Worm (Caenorhabditis elegans) whole organism, L1 larva: Measurements from ENCODE around the gene mfsd-13.2.
A peak's percentile ranks its signal among the peaks of the same experiment; 100 is the strongest.

Source experiments
- C34B4.2 ChIP-seq: sonication (generic microtip); optimal IDR thresholded peaks from 2 replicates; lab custom pipeline; 2017; ENCODE audit warnings: mild to moderate bottlenecking, missing genetic modification characterization, missing compliant biosample characterization
- aha-1 ChIP-seq: fragments of 150-350 bp; optimal IDR thresholded peaks from 2 replicates; lab custom pipeline; 2014; ENCODE audit warnings: missing biosample characterization, missing genetic modification characterization
- aly-2 ChIP-seq: fragments of 150-350 bp; optimal IDR thresholded peaks from 2 replicates; lab custom pipeline; 2014; ENCODE audit warnings: missing biosample characterization, missing genetic modification characterization
- ama-1 ChIP-seq: fragments of 150-350 bp; optimal IDR thresholded peaks from 2 replicates; lab custom pipeline; 2014
- ceh-8 ChIP-seq: fragments of 200-800 bp; sonication (Bioruptor generic); optimal IDR thresholded peaks from 2 replicates; lab custom pipeline; 2018; ENCODE audit warnings: mild to moderate bottlenecking, missing genetic modification characterization, moderate library complexity, missing compliant biosample characterization
- ceh-82 ChIP-seq, 3 experiments: fragments of 150-350 bp in 1 of 3; sonication (generic microtip) in 2 of 3; optimal IDR thresholded peaks; 2 replicates each; lab custom pipeline; 2014 to 2017; ENCODE audit warnings: missing biosample characterization in 3 of 3, missing genetic modification characterization in 3 of 3
- dpl-1 ChIP-seq, 3 experiments: fragments of 150-350 bp in 2 of 3; sonication (generic microtip) in 1 of 3; optimal IDR thresholded peaks; 2 replicates each; lab custom pipeline; 2014 to 2017; ENCODE audit warnings: missing biosample characterization in 3 of 3, missing genetic modification characterization in 3 of 3, missing genetic modification reagents in 3 of 3
- dsc-1 ChIP-seq: sonication (generic microtip); optimal IDR thresholded peaks from 2 replicates; lab custom pipeline; 2016; ENCODE audit warnings: mild to moderate bottlenecking, missing genetic modification characterization, missing compliant biosample characterization
- efl-1 ChIP-seq, 4 experiments: fragments of 150-350 bp; optimal IDR thresholded peaks in 3 of 4; peaks in 1 of 4; 1 replicate in 1 of 4; 2 replicates in 3 of 4; lab custom pipeline; 2014; ENCODE audit warnings: missing biosample characterization in 2 of 4, missing genetic modification characterization in 2 of 4, missing genetic modification reagents in 2 of 4
- efl-3 ChIP-seq: fragments of 200-800 bp; sonication (Bioruptor generic); optimal IDR thresholded peaks from 2 replicates; lab custom pipeline; 2018; ENCODE audit warnings: mild to moderate bottlenecking, missing genetic modification characterization, missing compliant biosample characterization
- egl-13 ChIP-seq: sonication (generic microtip); optimal IDR thresholded peaks from 2 replicates; lab custom pipeline; 2016; ENCODE audit warnings: missing genotype, missing genetic modification reagents, missing genetic modification characterization, missing compliant biosample characterization
- ets-5 ChIP-seq: fragments of 200-800 bp; sonication (Bioruptor generic); IDR thresholded peaks from 2 replicates; pipeline ENCODE4 v1.3.6; 2022; ENCODE audit warnings: missing genetic modification characterization, missing compliant biosample characterization
- fkh-10 ChIP-seq: sonication (generic microtip); optimal IDR thresholded peaks from 2 replicates; lab custom pipeline; 2017; ENCODE audit warnings: missing biosample characterization, missing genetic modification reagents, missing genetic modification characterization
- fkh-8 ChIP-seq: sonication (generic microtip); optimal IDR thresholded peaks from 2 replicates; lab custom pipeline; 2016; ENCODE audit warnings: mild to moderate bottlenecking, missing genetic modification characterization, missing compliant biosample characterization
- hlh-17 ChIP-seq: fragments of 200-800 bp; sonication (Bioruptor generic); optimal IDR thresholded peaks from 2 replicates; lab custom pipeline; 2018; ENCODE audit warnings: missing genetic modification characterization, mild to moderate bottlenecking, missing compliant biosample characterization, moderate library complexity, borderline replicate concordance
- hlh-4 ChIP-seq: sonication (generic microtip); optimal IDR thresholded peaks from 2 replicates; lab custom pipeline; 2016; ENCODE audit warnings: mild to moderate bottlenecking, missing genetic modification characterization, missing compliant biosample characterization
- hpl-2 ChIP-seq: fragments of 150-350 bp; optimal IDR thresholded peaks from 2 replicates; lab custom pipeline; 2014; ENCODE audit warnings: missing biosample characterization, missing genetic modification reagents, missing genetic modification characterization
- irx-1 ChIP-seq: sonication (generic microtip); optimal IDR thresholded peaks from 2 replicates; lab custom pipeline; 2016; ENCODE audit warnings: missing genetic modification characterization, missing compliant biosample characterization
- lin-13 ChIP-seq: fragments of 150-350 bp; optimal IDR thresholded peaks from 2 replicates; lab custom pipeline; 2014; ENCODE audit warnings: missing biosample characterization, missing genetic modification reagents, missing genetic modification characterization
- lin-14 ChIP-seq: fragments of 200-800 bp; sonication (Bioruptor generic); optimal IDR thresholded peaks from 2 replicates; lab custom pipeline; 2018; ENCODE audit warnings: mild to moderate bottlenecking, missing genetic modification characterization, moderate library complexity, missing compliant biosample characterization
- lin-35 ChIP-seq, 2 experiments: fragments of 150-350 bp; optimal IDR thresholded peaks; 2 replicates each; lab custom pipeline; 2014; ENCODE audit warnings: missing biosample characterization in 2 of 2, missing genetic modification characterization in 2 of 2, missing genetic modification reagents in 2 of 2
- lir-3 ChIP-seq: sonication (generic microtip); optimal IDR thresholded peaks from 2 replicates; lab custom pipeline; 2016; ENCODE audit warnings: mild to moderate bottlenecking, missing genetic modification characterization, moderate library complexity, missing compliant biosample characterization; ENCODE audit not compliant: poor library complexity
- lsy-2 ChIP-seq, 2 experiments: fragments of 150-350 bp; optimal IDR thresholded peaks; 2 replicates each; lab custom pipeline; 2014; ENCODE audit warnings: missing biosample characterization in 2 of 2, missing genetic modification characterization in 2 of 2
- mep-1 ChIP-seq: fragments of 150-350 bp; optimal IDR thresholded peaks from 2 replicates; lab custom pipeline; 2014; ENCODE audit warnings: missing biosample characterization, missing genetic modification characterization
- nhr-11 ChIP-seq: fragments of 150-350 bp; optimal IDR thresholded peaks from 2 replicates; lab custom pipeline; 2014; ENCODE audit warnings: missing biosample characterization, missing genetic modification characterization
- nhr-237 ChIP-seq: fragments of 150-350 bp; optimal IDR thresholded peaks from 2 replicates; lab custom pipeline; 2014; ENCODE audit warnings: missing biosample characterization, missing genetic modification characterization
- nhr-47 ChIP-seq: sonication (generic microtip); optimal IDR thresholded peaks from 2 replicates; lab custom pipeline; 2016; ENCODE audit warnings: mild to moderate bottlenecking, missing genetic modification characterization, moderate library complexity, missing compliant biosample characterization
- nhr-71 ChIP-seq: sonication (generic microtip); optimal IDR thresholded peaks from 2 replicates; lab custom pipeline; 2016; ENCODE audit warnings: mild to moderate bottlenecking, missing genetic modification characterization, moderate library complexity, missing compliant biosample characterization
- nhr-84 ChIP-seq: sonication (generic microtip); optimal IDR thresholded peaks from 2 replicates; lab custom pipeline; 2017; ENCODE audit warnings: missing biosample characterization, missing genetic modification characterization
- nhr-85 ChIP-seq: sonication (generic microtip); peaks from one replicate; lab custom pipeline; 2016; ENCODE audit warnings: missing genetic modification characterization, inconsistent platforms, missing compliant biosample characterization
- nhr-90 ChIP-seq: sonication (generic microtip); optimal IDR thresholded peaks from 2 replicates; lab custom pipeline; 2016; ENCODE audit warnings: mild to moderate bottlenecking, missing genetic modification characterization, missing compliant biosample characterization; ENCODE audit not compliant: poor library complexity
- rnt-1 ChIP-seq: sonication (generic microtip); optimal IDR thresholded peaks from 2 replicates; lab custom pipeline; 2016; ENCODE audit warnings: mild to moderate bottlenecking, missing genetic modification characterization, moderate library complexity, missing compliant biosample characterization
- skn-1 ChIP-seq: fragments of 150-350 bp; optimal IDR thresholded peaks from 2 replicates; lab custom pipeline; 2014; ENCODE audit warnings: missing biosample characterization, missing genetic modification characterization
- snu-23 ChIP-seq: sonication (generic microtip); optimal IDR thresholded peaks from 2 replicates; lab custom pipeline; 2016; ENCODE audit warnings: missing genetic modification characterization, missing compliant biosample characterization
- sox-4 ChIP-seq: sonication (generic microtip); optimal IDR thresholded peaks from 2 replicates; lab custom pipeline; 2016; ENCODE audit warnings: missing genetic modification characterization, missing compliant biosample characterization
- sup-37 ChIP-seq: fragments of 200-800 bp; sonication (Bioruptor generic); optimal IDR thresholded peaks from 2 replicates; lab custom pipeline; 2018; ENCODE audit warnings: mild to moderate bottlenecking, missing genetic modification characterization, missing compliant biosample characterization
- swsn-7 ChIP-seq: sonication (generic microtip); optimal IDR thresholded peaks from 2 replicates; lab custom pipeline; 2016; ENCODE audit warnings: missing genetic modification characterization, missing compliant biosample characterization
- unc-62 ChIP-seq: fragments of 150-350 bp; optimal IDR thresholded peaks from 2 replicates; lab custom pipeline; 2014; ENCODE audit warnings: missing biosample characterization, missing genetic modification reagents, missing genetic modification characterization
- vab-15 ChIP-seq: sonication (generic microtip); optimal IDR thresholded peaks from 2 replicates; lab custom pipeline; 2017; ENCODE audit warnings: missing genotype, mild to moderate bottlenecking, missing genetic modification characterization, missing compliant biosample characterization
- xbp-1 ChIP-seq: sonication (generic microtip); optimal IDR thresholded peaks from 2 replicates; lab custom pipeline; 2016; ENCODE audit warnings: missing genetic modification characterization, missing compliant biosample characterization
- ztf-4 ChIP-seq: fragments of 150-350 bp; optimal IDR thresholded peaks from 2 replicates; lab custom pipeline; 2014; ENCODE audit warnings: missing biosample characterization, missing genetic modification characterization

Gene mfsd-13.2

DNA sequence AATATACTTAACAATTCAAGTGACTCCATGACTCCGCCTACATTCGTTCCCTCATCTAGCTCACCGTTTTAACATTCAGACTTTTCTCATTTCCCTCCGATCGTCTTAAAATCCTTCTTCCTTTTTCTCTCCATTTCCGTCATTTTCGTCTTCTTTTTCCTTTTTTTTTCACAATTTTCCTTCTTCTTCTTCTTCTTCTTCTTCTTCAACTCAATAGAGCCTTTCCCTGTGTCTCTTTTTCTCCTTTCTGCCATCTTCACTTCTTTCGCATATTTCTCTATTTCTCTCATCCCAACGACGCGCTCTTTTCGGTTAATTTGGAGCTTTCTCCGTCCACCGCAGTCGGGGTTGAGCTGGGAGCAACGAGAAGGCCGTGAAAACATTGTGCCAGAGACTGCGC, 17.0 kb upstream of the mfsd-13.2 start:
- TF ChIP-seq lsy-2 (tag; optimal IDR thresholded peaks at IDR 0.05; lab: Kevin White, UChicago): peak; percentile 25 to 50
- peak; percentile 37 for TF ChIP-seq egl-13 (tag; lab: Kevin White, UChicago)
- peak in 1 of 2 experiments; percentile 6 for TF ChIP-seq efl-1 (optimal IDR thresholded peaks at IDR 0.05; lab: Kevin White, UChicago)
- TF ChIP-seq efl-1 (GFP tag; optimal IDR thresholded peaks at IDR 0.05 in 1 of 2; lab: Kevin White, UChicago): peak in 1 of 2 experiments; percentile 74
- TF ChIP-seq swsn-7 (tag; lab: Kevin White, UChicago): peak; percentile 14
- TF ChIP-seq irx-1 (tag; lab: Kevin White, UChicago): no peak
- peak; percentile 41 for TF ChIP-seq nhr-47 (tag; lab: Kevin White, UChicago)
- peak; percentile 3 for TF ChIP-seq dsc-1
- TF ChIP-seq fkh-10 (GFP tag; lab: Kevin White, UChicago): peak; percentile 71
- TF ChIP-seq snu-23: peak; percentile 19
- TF ChIP-seq aly-2 (tag; lab: Kevin White, UChicago): no peak
- peak; percentile 41 for TF ChIP-seq nhr-71
- TF ChIP-seq lin-14 (GFP tag; lab: Kevin White, UChicago): peak; percentile 83
- peak; percentile 0 for TF ChIP-seq fkh-8 (tag; lab: Kevin White, UChicago)
- peak; percentile 35 for TF ChIP-seq mep-1 (tag; lab: Kevin White, UChicago)
- TF ChIP-seq nhr-90: no peak
- TF ChIP-seq ceh-82 (tag; optimal IDR thresholded peaks at IDR 0.05; lab: Kevin White, UChicago): peak in 1 of 3 experiments; percentile 37
- TF ChIP-seq ets-5 (GFP tag; lab: Robert Waterston, UW): no peak
- no peak for TF ChIP-seq hlh-4 (tag; lab: Kevin White, UChicago)
- peak; percentile 10 for TF ChIP-seq xbp-1 (tag; lab: Kevin White, UChicago)
- no peak for TF ChIP-seq aha-1 (tag; lab: Kevin White, UChicago)
- TF ChIP-seq rnt-1: no peak
- no peak for TF ChIP-seq nhr-84 (tag; lab: Kevin White, UChicago)
- no peak for TF ChIP-seq ceh-8
- TF ChIP-seq lir-3 (tag; lab: Kevin White, UChicago): peak; percentile 53
- TF ChIP-seq lin-35 (GFP tag; optimal IDR thresholded peaks at IDR 0.05; lab: Kevin White, UChicago): peak in 1 of 2 experiments; percentile 9

DNA sequence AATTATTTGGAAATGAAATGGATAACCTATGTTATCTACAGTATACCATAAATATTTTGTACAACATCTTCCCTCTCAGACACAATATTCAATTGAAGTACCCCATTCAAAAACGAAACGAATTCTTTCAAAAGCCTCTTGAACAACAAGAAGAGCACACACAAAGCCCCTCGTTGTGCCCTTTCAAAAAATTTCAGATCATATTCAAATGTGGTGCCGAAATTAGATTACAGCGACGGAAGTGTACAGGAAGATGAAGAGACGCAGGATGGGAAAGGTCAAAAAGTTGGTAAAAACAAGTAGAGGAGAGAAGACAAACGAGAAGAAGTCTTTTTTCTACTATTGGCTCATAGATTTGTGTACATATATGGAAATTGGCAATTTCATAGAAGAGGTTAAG, 10.5 kb upstream of the mfsd-13.2 start:
- no peak for TF ChIP-seq nhr-84 (tag; lab: Kevin White, UChicago)
- no peak for TF ChIP-seq nhr-237 (tag; lab: Kevin White, UChicago)
- TF ChIP-seq nhr-85: no peak
- TF ChIP-seq xbp-1 (tag; lab: Kevin White, UChicago): no peak
- no peak for TF ChIP-seq snu-23
- no peak for TF ChIP-seq sup-37
- TF ChIP-seq dpl-1 (GFP tag; optimal IDR thresholded peaks at IDR 0.05; lab: Kevin White, UChicago): no peak
- no peak for TF ChIP-seq sox-4 (tag; lab: Kevin White, UChicago)
- TF ChIP-seq fkh-10 (GFP tag; lab: Kevin White, UChicago): peak; percentile 59
- peak; percentile 11 for TF ChIP-seq nhr-47 (tag; lab: Kevin White, UChicago)
- no peak for TF ChIP-seq irx-1 (tag; lab: Kevin White, UChicago)
- TF ChIP-seq ztf-4 (tag; lab: Kevin White, UChicago): no peak
- TF ChIP-seq ceh-8: peak; percentile 58
- TF ChIP-seq aly-2 (tag; lab: Kevin White, UChicago): no peak
- TF ChIP-seq efl-3: no peak
- TF ChIP-seq rnt-1: no peak
- TF ChIP-seq hlh-17 (GFP tag; lab: Kevin White, UChicago): no peak
- no peak for TF ChIP-seq C34B4.2 (tag; lab: Kevin White, UChicago)
- TF ChIP-seq ceh-82 (tag; optimal IDR thresholded peaks at IDR 0.05; lab: Kevin White, UChicago): no peak
- no peak for TF ChIP-seq lin-13 (GFP tag; lab: Kevin White, UChicago)
- no peak for TF ChIP-seq skn-1
- no peak for TF ChIP-seq ama-1 (lab: Kevin White, UChicago)

DNA sequence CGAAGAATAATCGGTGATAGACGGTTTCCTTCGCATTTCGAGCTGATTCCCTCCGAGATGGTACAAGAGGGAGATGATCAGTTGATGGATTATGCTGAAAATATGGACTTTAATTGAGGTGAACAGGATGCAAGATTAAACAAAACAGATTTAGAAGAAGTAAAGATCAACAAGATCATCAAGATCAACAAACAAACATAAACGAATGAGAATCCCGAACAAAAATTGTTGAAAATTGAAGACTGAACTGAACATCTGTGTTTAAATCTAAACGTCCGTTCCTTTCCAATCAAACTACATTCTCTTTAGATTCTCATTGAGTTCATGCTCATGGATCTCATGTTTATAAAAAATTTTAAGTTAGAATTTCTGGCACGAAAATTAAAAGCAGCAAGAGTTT, 9.2 kb upstream of the mfsd-13.2 start, which contains the start of gene glc-4:
Gene glc-4, minus strand, starts transcription at position 101 of the 400 bp plus-strand sequence.
- no peak for TF ChIP-seq dsc-1
- TF ChIP-seq hpl-2 (GFP tag; lab: Kevin White, UChicago): no peak
- no peak for TF ChIP-seq unc-62 (GFP tag; lab: Kevin White, UChicago)
- no peak for TF ChIP-seq nhr-11 (tag; lab: Kevin White, UChicago)
- TF ChIP-seq lin-13 (GFP tag; lab: Kevin White, UChicago): no peak
- TF ChIP-seq vab-15 (tag; lab: Kevin White, UChicago): no peak
- TF ChIP-seq xbp-1 (tag; lab: Kevin White, UChicago): no peak
- TF ChIP-seq efl-1 (optimal IDR thresholded peaks at IDR 0.05; lab: Kevin White, UChicago): no peak
- peak in 1 of 2 experiments; percentile 28 for TF ChIP-seq efl-1 (GFP tag; optimal IDR thresholded peaks at IDR 0.05 in 1 of 2; lab: Kevin White, UChicago)
